Worm (Caenorhabditis elegans) whole organism, L2 larva: ENCODE data around the gene C54F6.20.

ENCODE experiments used
- C34F6.9 ChIP-seq: fragments of 150-350 bp; optimal IDR thresholded peaks from 2 replicates; lab custom pipeline; 2014; ENCODE audit warnings: missing biosample characterization, missing genetic modification characterization
- R02D3.7 ChIP-seq: fragments of 150-350 bp; optimal IDR thresholded peaks from 2 replicates; lab custom pipeline; 2014; ENCODE audit warnings: missing biosample characterization, missing genetic modification characterization
- Y55F3AM.14 ChIP-seq: fragments of 200-800 bp; sonication (Bioruptor generic); optimal IDR thresholded peaks from 2 replicates; lab custom pipeline; 2018; ENCODE audit warnings: mild to moderate bottlenecking, missing genetic modification characterization, missing compliant biosample characterization
- ZK546.5 ChIP-seq: sonication (generic microtip); optimal IDR thresholded peaks from 2 replicates; lab custom pipeline; 2017; ENCODE audit warnings: missing biosample characterization, missing genetic modification characterization
- alr-1 ChIP-seq: fragments of 150-350 bp; optimal IDR thresholded peaks from 2 replicates; lab custom pipeline; 2014; ENCODE audit warnings: missing biosample characterization, missing genetic modification characterization
- blmp-1 ChIP-seq: sonication (generic microtip); optimal IDR thresholded peaks from 2 replicates; lab custom pipeline; 2017; ENCODE audit warnings: missing genetic modification characterization, mild to moderate bottlenecking, missing compliant biosample characterization, antibody characterized with exemption, moderate library complexity; ENCODE audit not compliant: insufficient read depth
- ceh-16 ChIP-seq: fragments of 150-350 bp; optimal IDR thresholded peaks from 2 replicates; lab custom pipeline; 2014; ENCODE audit warnings: missing biosample characterization, missing genetic modification characterization
- crh-2 ChIP-seq: sonication (generic microtip); optimal IDR thresholded peaks from 2 replicates; lab custom pipeline; 2017; ENCODE audit warnings: missing biosample characterization, missing genetic modification characterization
- dmd-4 ChIP-seq: sonication (generic microtip); optimal IDR thresholded peaks from 2 replicates; lab custom pipeline; 2017; ENCODE audit warnings: missing biosample characterization, missing genetic modification characterization
- egl-27 ChIP-seq: sonication (generic microtip); optimal IDR thresholded peaks from 3 replicates; lab custom pipeline; 2017; ENCODE audit warnings: missing biosample characterization, missing genetic modification reagents, missing genetic modification characterization
- elt-3 ChIP-seq: sonication (generic microtip); optimal IDR thresholded peaks from 2 replicates; lab custom pipeline; 2017; ENCODE audit warnings: missing biosample characterization, missing genetic modification characterization
- fos-1 ChIP-seq: fragments of 150-350 bp; optimal IDR thresholded peaks from 2 replicates; lab custom pipeline; 2014; ENCODE audit warnings: missing biosample characterization, missing genetic modification characterization
- gmeb-1 ChIP-seq: fragments of 150-350 bp; optimal IDR thresholded peaks from 2 replicates; lab custom pipeline; 2014; ENCODE audit warnings: missing biosample characterization, missing genetic modification characterization
- lin-11 ChIP-seq: fragments of 150-350 bp; sonication (generic microtip); optimal IDR thresholded peaks from 2 replicates; lab custom pipeline; 2014; ENCODE audit warnings: missing biosample characterization, missing genetic modification characterization, inconsistent platforms, mixed read lengths
- lin-39 ChIP-seq: fragments of 150-350 bp; optimal IDR thresholded peaks from 2 replicates; lab custom pipeline; 2014; ENCODE audit warnings: missing biosample characterization, missing genetic modification reagents, missing genetic modification characterization
- lsy-2 ChIP-seq, 2 experiments: fragments of 150-350 bp in 1 of 2; sonication (generic microtip) in 1 of 2; optimal IDR thresholded peaks; 2 replicates each; lab custom pipeline; 2014 to 2017; ENCODE audit warnings: missing biosample characterization in 2 of 2, missing genetic modification characterization in 2 of 2
- mab-5 ChIP-seq: fragments of 150-350 bp; optimal IDR thresholded peaks from 2 replicates; lab custom pipeline; 2014; ENCODE audit warnings: missing biosample characterization, missing genetic modification characterization
- mdl-1 ChIP-seq, 2 experiments: fragments of 150-350 bp in 1 of 2; sonication (generic microtip) in 1 of 2; optimal IDR thresholded peaks; 2 replicates each; lab custom pipeline; 2017; ENCODE audit warnings: missing biosample characterization in 2 of 2, missing genetic modification characterization in 2 of 2
- nhr-10 ChIP-seq: sonication (generic microtip); optimal IDR thresholded peaks from 2 replicates; lab custom pipeline; 2017; ENCODE audit warnings: missing biosample characterization, missing genetic modification characterization
- nhr-11 ChIP-seq: fragments of 150-350 bp; optimal IDR thresholded peaks from 2 replicates; lab custom pipeline; 2014; ENCODE audit warnings: missing biosample characterization, missing genetic modification characterization
- nhr-12 ChIP-seq: fragments of 150-350 bp; optimal IDR thresholded peaks from 2 replicates; lab custom pipeline; 2014; ENCODE audit warnings: missing biosample characterization, missing genetic modification characterization
- nhr-129 ChIP-seq: fragments of 150-350 bp; optimal IDR thresholded peaks from 2 replicates; lab custom pipeline; 2014; ENCODE audit warnings: missing biosample characterization, missing genetic modification characterization
- nhr-21 ChIP-seq: fragments of 150-350 bp; optimal IDR thresholded peaks from 2 replicates; lab custom pipeline; 2014; ENCODE audit warnings: missing biosample characterization, missing genetic modification characterization
- nhr-23 ChIP-seq: fragments of 150-350 bp; optimal IDR thresholded peaks from 2 replicates; lab custom pipeline; 2014; ENCODE audit warnings: missing biosample characterization, missing genetic modification reagents, missing genetic modification characterization
- nhr-237 ChIP-seq: fragments of 150-350 bp; optimal IDR thresholded peaks from 2 replicates; lab custom pipeline; 2014; ENCODE audit warnings: missing biosample characterization, missing genetic modification characterization
- nhr-25 ChIP-seq: fragments of 150-350 bp; sonication (generic microtip); optimal IDR thresholded peaks from 3 replicates; lab custom pipeline; 2014; ENCODE audit warnings: missing biosample characterization, missing genetic modification characterization
- nhr-6 ChIP-seq: fragments of 150-350 bp; optimal IDR thresholded peaks from 2 replicates; lab custom pipeline; 2014; ENCODE audit warnings: missing biosample characterization, missing genetic modification characterization
- nhr-77 ChIP-seq: fragments of 150-350 bp; optimal IDR thresholded peaks from 2 replicates; lab custom pipeline; 2014; ENCODE audit warnings: missing biosample characterization, missing genetic modification characterization
- peb-1 ChIP-seq: fragments of 150-350 bp; optimal IDR thresholded peaks from 2 replicates; lab custom pipeline; 2014; ENCODE audit warnings: missing biosample characterization, missing genetic modification characterization
- sem-4 ChIP-seq: fragments of 150-350 bp; optimal IDR thresholded peaks from 2 replicates; lab custom pipeline; 2014; ENCODE audit warnings: missing biosample characterization, missing genetic modification reagents, missing genetic modification characterization
- skn-1 ChIP-seq: sonication (generic microtip); optimal IDR thresholded peaks from 2 replicates; lab custom pipeline; 2017; ENCODE audit warnings: missing biosample characterization, missing genetic modification characterization
- sma-3 ChIP-seq: sonication (generic microtip); optimal IDR thresholded peaks from 2 replicates; lab custom pipeline; 2016; ENCODE audit warnings: missing genetic modification reagents, missing genetic modification characterization, missing compliant biosample characterization
- sma-9 ChIP-seq, 2 experiments: fragments of 150-350 bp in 1 of 2; sonication (generic microtip) in 1 of 2; optimal IDR thresholded peaks; 2 replicates each; lab custom pipeline; 2014 to 2016; ENCODE audit warnings: missing genetic modification characterization in 2 of 2, mild to moderate bottlenecking in 1 of 2, missing biosample characterization in 1 of 2, missing compliant biosample characterization in 1 of 2, missing genetic modification reagents in 1 of 2, moderate library complexity in 1 of 2
- unc-39 ChIP-seq: fragments of 150-350 bp; optimal IDR thresholded peaks from 2 replicates; lab custom pipeline; 2014; ENCODE audit warnings: missing biosample characterization, missing genetic modification characterization
- unc-62 ChIP-seq: fragments of 150-350 bp; optimal IDR thresholded peaks from 2 replicates; lab custom pipeline; 2014; ENCODE audit warnings: missing biosample characterization, missing genetic modification reagents, missing genetic modification characterization
- zag-1 ChIP-seq: fragments of 150-350 bp; optimal IDR thresholded peaks from 2 replicates; lab custom pipeline; 2014; ENCODE audit warnings: missing biosample characterization, missing genetic modification characterization
- ztf-1 ChIP-seq: fragments of 200-800 bp; sonication (Bioruptor generic); conservative IDR thresholded peaks from 2 replicates; pipeline ENCODE4 v1.3.6; 2022; ENCODE audit warnings: missing genetic modification characterization, missing compliant biosample characterization
- ztf-11 ChIP-seq: sonication (generic microtip); optimal IDR thresholded peaks from 2 replicates; lab custom pipeline; 2017; ENCODE audit warnings: missing biosample characterization, missing genetic modification characterization
- ztf-4 ChIP-seq: fragments of 150-350 bp; optimal IDR thresholded peaks from 2 replicates; lab custom pipeline; 2014; ENCODE audit warnings: missing biosample characterization, missing genetic modification characterization

Gene C54F6.20

DNA sequence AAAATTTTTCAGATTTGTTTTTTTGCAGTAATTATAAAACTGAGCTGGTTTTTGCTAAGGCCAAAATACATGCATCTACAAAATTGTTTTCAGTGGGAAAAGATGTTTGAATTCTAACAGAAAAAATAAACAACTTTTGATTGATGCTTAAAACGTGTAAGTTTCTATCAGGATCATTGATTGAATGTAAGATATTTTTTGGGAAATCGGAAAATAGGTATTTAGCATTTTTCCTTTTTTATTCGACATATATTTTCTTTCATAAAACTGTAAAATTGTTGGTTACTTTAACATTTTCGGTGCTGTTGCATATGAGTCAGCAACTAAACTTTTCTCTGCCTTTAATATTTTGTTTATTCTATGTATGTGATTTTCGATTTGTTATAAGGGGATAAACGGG lies at the start of gene C54F6.20:
Gene C54F6.20 (plus strand): TSS at position 301 of the 400 bp plus-strand sequence.
- TF ChIP-seq Y55F3AM.14 (no peak), dmd-4 (no peak), nhr-12 (no peak), unc-39 (no peak), nhr-77 (tag; lab: Kevin White, UChicago) (no peak), alr-1 (no peak), unc-62 (no peak), mdl-1 (tag; optimal IDR thresholded peaks at IDR 0.05; lab: Kevin White, UChicago) (no peak), ceh-16 (no peak), lin-11 (no peak), fos-1 (tag; lab: Kevin White, UChicago) (no peak), lsy-2 (tag; optimal IDR thresholded peaks at IDR 0.05; lab: Kevin White, UChicago) (no peak), sma-3 (GFP tag; lab: Kevin White, UChicago) (no peak), crh-2 (no peak), egl-27 (tag; lab: Kevin White, UChicago) (no peak), zag-1 (tag; lab: Kevin White, UChicago) (no peak), nhr-25 (tag; lab: Kevin White, UChicago) (no peak), ztf-1 (no peak)

DNA sequence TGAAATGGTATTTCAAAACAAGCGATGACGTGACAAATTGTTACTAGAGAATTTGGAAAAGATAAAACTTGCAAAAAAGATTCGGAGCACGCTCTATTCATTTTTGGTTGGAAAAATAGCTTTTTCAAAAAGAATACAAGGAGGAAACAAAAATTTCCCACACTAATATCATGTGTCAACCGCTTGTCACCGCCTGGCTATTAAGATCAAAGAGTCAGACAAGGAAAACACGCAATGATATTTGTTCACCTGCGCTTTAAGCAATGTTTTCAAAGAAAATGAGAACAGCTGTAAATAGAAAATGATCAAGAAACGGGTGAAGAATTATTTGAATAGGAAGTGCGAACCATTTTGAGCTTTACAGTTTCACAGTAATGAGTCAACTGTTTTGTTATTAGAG lies 47.8 kb upstream of the C54F6.20 start, which contains the start of gene srh-125:
Gene srh-125 (minus strand): TSS at position 101 of the 400 bp plus-strand sequence.
- TF ChIP-seq C34F6.9 (tag; lab: Kevin White, UChicago) (no peak), nhr-6 (tag; lab: Kevin White, UChicago) (no peak), lin-39 (tag; lab: Kevin White, UChicago) (no peak), nhr-21 (no peak), Y55F3AM.14 (no peak), ztf-4 (tag; lab: Kevin White, UChicago) (no peak), nhr-77 (tag; lab: Kevin White, UChicago) (no peak), sem-4 (tag; lab: Kevin White, UChicago) (no peak)

DNA sequence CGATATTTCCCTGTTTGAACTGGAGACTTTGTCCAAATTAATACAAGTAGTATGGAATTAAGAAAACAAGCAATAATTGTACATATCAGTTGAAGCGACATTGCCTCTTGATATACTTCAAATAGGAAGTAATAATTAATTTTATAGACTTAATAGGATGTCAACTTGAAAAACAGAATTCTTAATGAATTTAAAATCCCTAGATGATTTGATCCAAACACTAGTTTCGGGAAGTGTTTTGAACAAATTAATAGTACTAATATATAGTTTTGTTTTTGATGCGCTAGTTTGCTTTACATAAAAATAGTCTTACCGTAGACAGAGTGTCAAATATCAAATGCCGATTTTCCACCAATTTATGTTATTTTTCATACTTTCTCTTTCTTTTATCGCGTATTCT lies 46.1 kb upstream of the C54F6.20 start, which contains the start of gene str-190:
Gene str-190 (minus strand): TSS at position 101 of the 400 bp plus-strand sequence.
- TF ChIP-seq elt-3 (tag; lab: Kevin White, UChicago) (no peak), nhr-6 (tag; lab: Kevin White, UChicago) (no peak), nhr-25 (tag; lab: Kevin White, UChicago) (no peak), R02D3.7 (tag; lab: Kevin White, UChicago) (no peak), blmp-1 (tag; lab: Kevin White, UChicago) (no peak), nhr-129 (tag; lab: Kevin White, UChicago) (no peak), mab-5 (no peak), nhr-23 (no peak), sma-3 (GFP tag; lab: Kevin White, UChicago) (no peak), skn-1 (tag; lab: Kevin White, UChicago) (no peak)
- TF ChIP-seq, all 48 proteins: peak for 0

DNA sequence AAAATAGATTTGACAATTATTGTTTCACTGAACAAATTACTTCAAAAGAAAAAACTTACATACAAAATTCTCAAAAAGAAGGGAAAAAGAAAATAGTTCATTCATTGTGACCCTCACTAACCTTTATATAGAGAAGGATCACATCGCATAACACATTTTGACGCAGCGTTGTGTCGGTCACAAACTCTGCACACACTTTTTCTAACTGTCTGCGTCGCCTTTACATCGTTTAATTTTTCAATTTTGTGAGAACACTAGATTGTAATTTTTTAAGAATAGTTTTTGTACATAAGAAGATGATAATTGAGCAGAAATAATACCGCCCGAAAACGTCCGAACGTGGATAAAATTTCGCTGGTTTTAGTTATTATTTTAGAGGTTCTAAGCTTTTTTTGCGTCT lies 43.6 kb upstream of the C54F6.20 start, which contains the start of gene C18B10.6:
Gene C18B10.6 (minus strand): TSS at position 101 of the 400 bp plus-strand sequence.
- TF ChIP-seq sma-9 (GFP tag; optimal IDR thresholded peaks at IDR 0.05; lab: Kevin White, UChicago) (no peak), sma-9 (tag; optimal IDR thresholded peaks at IDR 0.05; lab: Kevin White, UChicago) (no peak), Y55F3AM.14 (no peak), nhr-10 (tag; lab: Kevin White, UChicago) (no peak), nhr-11 (tag; lab: Kevin White, UChicago) (no peak), lsy-2 (tag; optimal IDR thresholded peaks at IDR 0.05; lab: Kevin White, UChicago) (no peak), ZK546.5 (no peak), ztf-4 (tag; lab: Kevin White, UChicago) (no peak), peb-1 (tag; lab: Kevin White, UChicago) (no peak), nhr-25 (tag; lab: Kevin White, UChicago) (no peak), nhr-21 (no peak), unc-39 (no peak), ceh-16 (no peak), sem-4 (tag; lab: Kevin White, UChicago) (no peak), ztf-11 (tag; lab: Kevin White, UChicago) (no peak), nhr-237 (tag; lab: Kevin White, UChicago) (no peak), crh-2 (no peak), gmeb-1 (tag; lab: Kevin White, UChicago) (no peak), nhr-23 (no peak)
